Worm (Caenorhabditis elegans): ENCODE data around the gene C04C11.1.
A peak's percentile ranks its signal among the peaks of the same experiment; 100 is the strongest.

C04C11.1 gene

ce11 chrX:14016698-14017097, 3.7 kb upstream of the C04C11.1 start (continued):
- no peak for TF ChIP-seq nhr-237 (tag; optimal IDR thresholded peaks at IDR 0.05)
- peak; percentile 22 for TF ChIP-seq snpc-4 (tag; optimal IDR thresholded peaks at IDR 0.05)
- TF ChIP-seq nhr-76 (tag; optimal IDR thresholded peaks at IDR 0.05): no peak
- no peak for TF ChIP-seq ama-1 (optimal IDR thresholded peaks at IDR 0.05)
- peak; percentile 65 for TF ChIP-seq fkh-10 (GFP tag; optimal IDR thresholded peaks at IDR 0.05)
- TF ChIP-seq sea-2 (GFP tag; optimal IDR thresholded peaks at IDR 0.05): no peak
- no peak for TF ChIP-seq R02D3.7 (tag; optimal IDR thresholded peaks at IDR 0.05)
- TF ChIP-seq unc-39 (tag; optimal IDR thresholded peaks at IDR 0.05): no peak
- TF ChIP-seq ceh-9 (tag; optimal IDR thresholded peaks at IDR 0.05): no peak
- no peak for TF ChIP-seq jun-1 (tag; optimal IDR thresholded peaks at IDR 0.05)
- TF ChIP-seq ztf-4 (tag; optimal IDR thresholded peaks at IDR 0.05): no peak
- TF ChIP-seq pha-4 (tag; optimal IDR thresholded peaks at IDR 0.05): no peak
- TF ChIP-seq lin-15B (tag; optimal IDR thresholded peaks at IDR 0.05): peak; percentile 7
- peak; percentile 39 for TF ChIP-seq elt-1 (tag; optimal IDR thresholded peaks at IDR 0.05)
- TF ChIP-seq unc-62 (GFP tag; optimal IDR thresholded peaks at IDR 0.05): peak; percentile 68
- TF ChIP-seq nhr-28 (tag; optimal IDR thresholded peaks at IDR 0.05): no peak

- TF ChIP-seq nfya-1 (tag; optimal IDR thresholded peaks at IDR 0.05; ENCODE audit: insufficient read depth) (peak; percentile 15), pha-4 (tag; optimal IDR thresholded peaks at IDR 0.05) (peak; percentile 65), lin-39 (tag; optimal IDR thresholded peaks at IDR 0.05) (peak; percentile 53), ztf-4 (tag; optimal IDR thresholded peaks at IDR 0.05) (no peak), elt-2 (tag; optimal IDR thresholded peaks at IDR 0.05) (peak; percentile 59)
Observed at ce11 chrX:14024400-14024953, 4.1 kb downstream of the C04C11.1 start.

ce11 chrX:14026893-14027292, 6.5 kb downstream of the C04C11.1 start:
- no peak for TF ChIP-seq elt-3 (tag; optimal IDR thresholded peaks at IDR 0.05)

ce11 chrX:14028492-14028891, 8.1 kb downstream of the C04C11.1 start:
- TF ChIP-seq ztf-11 (tag; optimal IDR thresholded peaks at IDR 0.05) (no peak), R02D3.7 (tag; optimal IDR thresholded peaks at IDR 0.05) (no peak), ztf-4 (tag; optimal IDR thresholded peaks at IDR 0.05) (no peak), tbx-2 (tag; optimal IDR thresholded peaks at IDR 0.05) (no peak), elt-2 (tag; optimal IDR thresholded peaks at IDR 0.05) (no peak), daf-12 (tag; optimal IDR thresholded peaks at IDR 0.05) (no peak), nhr-67 (tag; optimal IDR thresholded peaks at IDR 0.05) (no peak), pha-4 (tag; optimal IDR thresholded peaks at IDR 0.05) (no peak), lin-39 (tag; optimal IDR thresholded peaks at IDR 0.05) (no peak), zag-1 (tag; optimal IDR thresholded peaks at IDR 0.05) (no peak), nhr-237 (tag; optimal IDR thresholded peaks at IDR 0.05) (no peak), elt-1 (tag; optimal IDR thresholded peaks at IDR 0.05) (no peak), ceh-28 (tag; optimal IDR thresholded peaks at IDR 0.05) (no peak), fkh-10 (GFP tag; optimal IDR thresholded peaks at IDR 0.05) (no peak), nfya-1 (tag; optimal IDR thresholded peaks at IDR 0.05; ENCODE audit: insufficient read depth) (no peak)

- no peak for TF ChIP-seq hmg-11 (tag; optimal IDR thresholded peaks at IDR 0.05)
- no peak for TF ChIP-seq nhr-237 (tag; optimal IDR thresholded peaks at IDR 0.05)
- TF ChIP-seq jun-1 (tag; optimal IDR thresholded peaks at IDR 0.05): no peak
- no peak for TF ChIP-seq tbx-2 (tag; optimal IDR thresholded peaks at IDR 0.05)
- no peak for TF ChIP-seq nfya-1 (tag; optimal IDR thresholded peaks at IDR 0.05; ENCODE audit: insufficient read depth)
- TF ChIP-seq fos-1 (tag; optimal IDR thresholded peaks at IDR 0.05): no peak
- TF ChIP-seq snpc-4 (tag; optimal IDR thresholded peaks at IDR 0.05): no peak
- no peak for TF ChIP-seq eor-1 (tag; optimal IDR thresholded peaks at IDR 0.05)
- no peak for TF ChIP-seq lin-39 (tag; optimal IDR thresholded peaks at IDR 0.05)
- TF ChIP-seq sea-2 (GFP tag; optimal IDR thresholded peaks at IDR 0.05): no peak
- TF ChIP-seq ceh-16 (tag; optimal IDR thresholded peaks at IDR 0.05): no peak
Observed at ce11 chrX:14029392-14029791, 9.0 kb downstream of the C04C11.1 start.

ce11 chrX:14029872-14030271, 9.5 kb downstream of the C04C11.1 start:
- TF ChIP-seq nhr-28 (tag; optimal IDR thresholded peaks at IDR 0.05) (no peak), jun-1 (tag; optimal IDR thresholded peaks at IDR 0.05) (no peak), ztf-11 (tag; optimal IDR thresholded peaks at IDR 0.05) (no peak), tbx-2 (tag; optimal IDR thresholded peaks at IDR 0.05) (no peak), nfya-1 (tag; optimal IDR thresholded peaks at IDR 0.05; ENCODE audit: insufficient read depth) (no peak), mdl-1 (tag; optimal IDR thresholded peaks at IDR 0.05) (no peak), nhr-43 (tag; optimal IDR thresholded peaks at IDR 0.05; ENCODE audit: poor library complexity, severe bottlenecking) (no peak), fkh-10 (GFP tag; optimal IDR thresholded peaks at IDR 0.05) (no peak), nhr-76 (tag; optimal IDR thresholded peaks at IDR 0.05) (no peak), elt-1 (tag; optimal IDR thresholded peaks at IDR 0.05) (no peak), pha-4 (tag; optimal IDR thresholded peaks at IDR 0.05) (no peak), pqm-1 (tag; optimal IDR thresholded peaks at IDR 0.05) (no peak), sea-2 (GFP tag; optimal IDR thresholded peaks at IDR 0.05) (no peak), ceh-16 (tag; optimal IDR thresholded peaks at IDR 0.05) (no peak), eor-1 (tag; optimal IDR thresholded peaks at IDR 0.05) (no peak), fkh-2 (tag; optimal IDR thresholded peaks at IDR 0.05) (no peak), zag-1 (tag; optimal IDR thresholded peaks at IDR 0.05) (no peak), skn-1 (tag; optimal IDR thresholded peaks at IDR 0.05) (no peak), nhr-77 (tag; optimal IDR thresholded peaks at IDR 0.05) (no peak), ztf-4 (tag; optimal IDR thresholded peaks at IDR 0.05) (no peak)

Data from whole organism, L3 larva.